Worm (Caenorhabditis elegans) whole organism, mixed stage, embryonic: ENCODE measurements around the gene fbxa-206.

Source experiments
- blmp-1 ChIP-seq: fragments of 150-350 bp; optimal IDR thresholded peaks from 2 replicates; lab custom pipeline; 2014; ENCODE audit warnings: missing biosample characterization, missing genetic modification characterization
- ces-1 ChIP-seq: fragments of 150-350 bp; optimal IDR thresholded peaks from 2 replicates; lab custom pipeline; 2014; ENCODE audit warnings: missing biosample characterization, missing genetic modification reagents, missing genetic modification characterization
- ham-2 ChIP-seq: fragments of 200-800 bp; sonication (Bioruptor generic); optimal IDR thresholded peaks from 2 replicates; lab custom pipeline; 2018; ENCODE audit warnings: mild to moderate bottlenecking, missing genetic modification characterization, missing compliant biosample characterization
- lsy-2 ChIP-seq: fragments of 150-350 bp; optimal IDR thresholded peaks from 2 replicates; lab custom pipeline; 2014; ENCODE audit warnings: missing biosample characterization, missing genetic modification characterization
- mab-5 ChIP-seq: fragments of 150-350 bp; optimal IDR thresholded peaks from 2 replicates; lab custom pipeline; 2014; ENCODE audit warnings: missing biosample characterization, missing genetic modification characterization
- mep-1 ChIP-seq: fragments of 150-350 bp; optimal IDR thresholded peaks from 2 replicates; lab custom pipeline; 2017; ENCODE audit warnings: missing biosample characterization, missing genetic modification reagents, missing genetic modification characterization, inconsistent platforms
- nhr-12 ChIP-seq: fragments of 150-350 bp; optimal IDR thresholded peaks from 2 replicates; lab custom pipeline; 2014; ENCODE audit warnings: missing biosample characterization, missing genetic modification characterization
- nhr-237 ChIP-seq: fragments of 150-350 bp; optimal IDR thresholded peaks from 2 replicates; lab custom pipeline; 2014; ENCODE audit warnings: missing biosample characterization, missing genetic modification characterization
- nhr-28 ChIP-seq: fragments of 150-350 bp; optimal IDR thresholded peaks from 2 replicates; lab custom pipeline; 2014; ENCODE audit warnings: missing biosample characterization, missing genetic modification characterization
- nhr-76 ChIP-seq: sonication (generic microtip); optimal IDR thresholded peaks from 2 replicates; lab custom pipeline; 2017; ENCODE audit warnings: missing biosample characterization, missing genetic modification characterization
- snpc-4 ChIP-seq: fragments of 150-350 bp; optimal IDR thresholded peaks from 2 replicates; lab custom pipeline; 2014; ENCODE audit warnings: missing biosample characterization, missing genetic modification characterization
- sptf-1 ChIP-seq: sonication (generic microtip); optimal IDR thresholded peaks from 2 replicates; lab custom pipeline; 2017; ENCODE audit warnings: mild to moderate bottlenecking, missing genetic modification characterization, moderate library complexity, missing compliant biosample characterization
- unc-39 ChIP-seq: fragments of 150-350 bp; optimal IDR thresholded peaks from 2 replicates; lab custom pipeline; 2014; ENCODE audit warnings: missing biosample characterization, missing genetic modification characterization
- unc-62 ChIP-seq: fragments of 150-350 bp; optimal IDR thresholded peaks from 2 replicates; lab custom pipeline; 2014; ENCODE audit warnings: missing biosample characterization, missing genetic modification reagents, missing genetic modification characterization

DNA sequence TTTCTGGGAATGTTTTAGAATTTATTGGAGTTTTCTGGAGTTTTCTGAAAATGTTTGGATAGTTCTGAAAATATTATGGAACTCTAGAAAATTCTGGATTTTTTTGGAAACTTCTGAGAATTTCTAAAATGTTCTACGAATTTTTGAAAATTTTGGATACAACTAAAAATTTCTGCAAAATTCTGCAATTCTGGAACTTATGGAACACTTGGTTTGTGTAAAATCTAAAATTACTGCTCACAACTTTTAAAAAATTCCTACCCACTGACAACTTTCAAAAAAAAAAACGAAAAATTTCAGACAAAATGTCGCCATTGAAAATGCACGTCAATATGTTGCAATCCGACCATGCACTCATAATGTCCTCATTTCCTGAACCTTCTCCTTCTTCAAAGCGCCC lies 13.7 kb downstream of the fbxa-206 start, which contains the start of gene nhr-262:
- TF ChIP-seq unc-39 (no peak), nhr-76 (tag; lab: Kevin White, UChicago) (no peak), blmp-1 (no peak), snpc-4 (tag; lab: Kevin White, UChicago) (no peak), nhr-12 (no peak), mep-1 (tag; lab: Kevin White, UChicago) (no peak), unc-62 (GFP tag; lab: Kevin White, UChicago) (no peak), lsy-2 (tag; lab: Kevin White, UChicago) (no peak), nhr-237 (tag; lab: Kevin White, UChicago) (no peak), nhr-28 (no peak), ham-2 (no peak), mab-5 (tag; lab: Kevin White, UChicago) (no peak), sptf-1 (tag; lab: Kevin White, UChicago) (no peak), ces-1 (no peak)
